Fruit fly (Drosophila melanogaster): ENCODE data around the gene Oseg5.

The Oseg5 gene

dm6 chr2L:20787271-20787791, 48.3 kb downstream of the Oseg5 start, which contains the start of gene Pomp (continued):
- TF ChIP-seq CG6792 (GFP tag; optimal IDR thresholded peaks at IDR 0.05) (peak; percentile 62), Met (GFP tag; optimal IDR thresholded peaks at IDR 0.05) (peak; percentile 69), CG6276 (GFP tag; optimal IDR thresholded peaks at IDR 0.05) (no peak), dsx (GFP tag; optimal IDR thresholded peaks at IDR 0.05; ENCODE audit: poor library complexity, severe bottlenecking) (no peak), vri (GFP tag; optimal IDR thresholded peaks at IDR 0.05) (peak; percentile 61), svp (GFP tag) (peak; percentile 84), Eip75B (GFP tag; optimal IDR thresholded peaks at IDR 0.05) (peak; percentile 94), CG8319 (GFP tag; optimal IDR thresholded peaks at IDR 0.05) (peak; percentile 66), achi (GFP tag; optimal IDR thresholded peaks at IDR 0.05) (peak; percentile 69), CG10669 (GFP tag; optimal IDR thresholded peaks at IDR 0.05) (peak; percentile 62), Hr38 (GFP tag; optimal IDR thresholded peaks at IDR 0.05) (no peak), CG6808 (GFP tag; optimal IDR thresholded peaks at IDR 0.05) (no peak), Eip93F (GFP tag; optimal IDR thresholded peaks at IDR 0.05) (peak; percentile 53), Sox102F (GFP tag; optimal IDR thresholded peaks at IDR 0.05) (peak; percentile 76), Sox15 (GFP tag; optimal IDR thresholded peaks at IDR 0.05) (peak; percentile 39), CG6854 (GFP tag; optimal IDR thresholded peaks at IDR 0.05) (no peak), CG8119 (GFP tag; IDR thresholded peaks at IDR 0.05) (peak; percentile 73; the same call in 2 of the 3 replicates), cyc (GFP tag; optimal IDR thresholded peaks at IDR 0.05) (peak; percentile 71), topi (GFP tag; optimal IDR thresholded peaks at IDR 0.05) (peak; percentile 74), CG3919 (GFP tag; optimal IDR thresholded peaks at IDR 0.05) (peak; percentile 84), CG11762 (GFP tag; optimal IDR thresholded peaks at IDR 0.05; ENCODE audit: insufficient read depth) (peak; percentile 51), net (GFP tag; optimal IDR thresholded peaks at IDR 0.05) (peak; percentile 75), esn (GFP tag; optimal IDR thresholded peaks at IDR 0.05) (peak; percentile 82)

DNA sequence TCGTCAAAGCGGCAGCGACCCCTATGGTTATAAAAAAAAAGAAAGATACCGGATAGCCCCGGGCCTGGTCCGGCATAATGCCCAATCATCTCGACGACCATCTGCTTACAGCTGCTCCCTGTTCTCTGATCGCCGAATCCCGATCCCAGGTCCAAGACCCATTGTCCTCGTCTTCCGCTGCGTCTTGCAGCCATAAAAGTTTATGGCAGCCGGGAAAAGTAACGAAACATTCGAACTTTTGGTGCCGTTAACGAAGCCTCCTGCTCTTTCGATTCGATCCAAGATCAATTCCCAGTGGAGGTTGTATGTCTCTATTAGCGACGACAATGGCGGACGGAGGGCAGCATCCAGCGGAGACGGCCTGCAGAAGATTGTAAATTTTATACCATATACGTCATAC, 50.3 kb downstream of the Oseg5 start:
- no peak for TF ChIP-seq achi (GFP tag; optimal IDR thresholded peaks at IDR 0.05)

dm6 chr2L:20783908-20784307, 51.7 kb downstream of the Oseg5 start:
- TF ChIP-seq CG8632 (GFP tag; optimal IDR thresholded peaks at IDR 0.05) (no peak), net (GFP tag; optimal IDR thresholded peaks at IDR 0.05) (no peak), CG6792 (GFP tag; optimal IDR thresholded peaks at IDR 0.05) (no peak), CG6808 (GFP tag; optimal IDR thresholded peaks at IDR 0.05) (no peak), OdsH (GFP tag; optimal IDR thresholded peaks at IDR 0.05) (no peak), fd85E (GFP tag; optimal IDR thresholded peaks at IDR 0.05) (no peak), CG6276 (GFP tag; optimal IDR thresholded peaks at IDR 0.05) (no peak)

DNA sequence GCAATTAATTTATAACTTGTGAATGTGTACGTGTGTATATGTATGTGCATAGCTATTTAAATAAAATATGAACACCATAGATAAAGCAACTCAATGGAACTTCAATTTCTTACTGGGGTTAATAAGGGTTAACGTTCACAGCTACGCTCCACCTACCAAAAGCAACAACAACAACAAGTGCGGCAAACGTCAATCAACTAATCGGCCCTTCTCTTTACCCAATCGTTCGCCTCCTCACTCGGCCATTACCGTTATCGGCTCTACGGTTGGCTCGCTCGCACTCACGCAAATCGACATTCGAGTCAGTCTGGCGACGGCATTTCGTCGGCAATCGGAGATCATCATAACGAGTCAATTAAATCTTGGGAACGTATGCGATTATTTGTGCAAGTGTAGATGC, 52.6 kb downstream of the Oseg5 start:
- TF ChIP-seq svp (GFP tag) (peak; percentile 48), vri (GFP tag; optimal IDR thresholded peaks at IDR 0.05) (no peak), Eip78C (GFP tag) (peak; percentile 16), CG6808 (GFP tag; optimal IDR thresholded peaks at IDR 0.05) (no peak), topi (GFP tag; optimal IDR thresholded peaks at IDR 0.05) (no peak), Lpt (GFP tag; optimal IDR thresholded peaks at IDR 0.05) (no peak), pdm3 (GFP tag; optimal IDR thresholded peaks at IDR 0.05) (no peak), CG10669 (GFP tag; optimal IDR thresholded peaks at IDR 0.05) (no peak), lz (GFP tag; optimal IDR thresholded peaks at IDR 0.05) (no peak), fkh (GFP tag; optimal IDR thresholded peaks at IDR 0.05) (no peak), Smox (GFP tag; optimal IDR thresholded peaks at IDR 0.05) (peak; percentile 4), CG1621 (tag; optimal IDR thresholded peaks at IDR 0.05) (no peak), esn (GFP tag; optimal IDR thresholded peaks at IDR 0.05) (peak; percentile 5), CG6163 (GFP tag; IDR thresholded peaks at IDR 0.05) (0 out of 3 replicates have a peak, but pooled peaks have one; percentile 12), CG7368 (GFP tag; optimal IDR thresholded peaks at IDR 0.05) (no peak), CG15336 (GFP tag; IDR thresholded peaks at IDR 0.05) (no peak), CG6276 (GFP tag; optimal IDR thresholded peaks at IDR 0.05) (no peak), Met (GFP tag; optimal IDR thresholded peaks at IDR 0.05) (no peak), dsx (GFP tag; optimal IDR thresholded peaks at IDR 0.05; ENCODE audit: poor library complexity, severe bottlenecking) (no peak)

All from whole organism, prepupa.